Worm (Caenorhabditis elegans): ENCODE measurements around the gene srh-48.

srh-48 gene

ce11 chrII:9377158-9377557 is 2.7 kb upstream of the srh-48 start, which contains the start of gene C06C3.10:
Gene C06C3.10 (minus strand): TSS chrII:9377258.
- no peak for TF ChIP-seq ceh-9 (tag; optimal IDR thresholded peaks at IDR 0.05)
- no peak for TF ChIP-seq ceh-34 (tag; optimal IDR thresholded peaks at IDR 0.05)
- TF ChIP-seq dve-1 (tag; optimal IDR thresholded peaks at IDR 0.05), result no peak
- no peak for TF ChIP-seq fkh-10 (GFP tag; optimal IDR thresholded peaks at IDR 0.05)
- no peak for TF ChIP-seq unc-3 (GFP tag; conservative IDR thresholded peaks at IDR 0.05)
- TF ChIP-seq unc-3 (tag; optimal IDR thresholded peaks at IDR 0.05), result no peak
- TF ChIP-seq ets-4 (tag; optimal IDR thresholded peaks at IDR 0.05), result no peak
- no peak for TF ChIP-seq che-1 (tag; optimal IDR thresholded peaks at IDR 0.05)
- TF ChIP-seq fax-1 (tag; optimal IDR thresholded peaks at IDR 0.05), result no peak
- no peak for TF ChIP-seq C08G9.2 (tag; optimal IDR thresholded peaks at IDR 0.05)
- TF ChIP-seq pat-9 (tag; optimal IDR thresholded peaks at IDR 0.05), result no peak
- TF ChIP-seq ahr-1 (tag; optimal IDR thresholded peaks at IDR 0.05), result no peak
- no peak for TF ChIP-seq dmd-4 (tag; optimal IDR thresholded peaks at IDR 0.05; ENCODE audit: borderline replicate concordance)
- TF ChIP-seq K09A11.1 (tag; optimal IDR thresholded peaks at IDR 0.05; ENCODE audit: insufficient read depth), result no peak
- TF ChIP-seq mec-3 (tag; optimal IDR thresholded peaks at IDR 0.05; ENCODE audit: borderline replicate concordance), result no peak

ce11 chrII:9378174-9378573 is 1.7 kb upstream of the srh-48 start:
- TF ChIP-seq mec-3 (tag; optimal IDR thresholded peaks at IDR 0.05; ENCODE audit: borderline replicate concordance) (no peak), lin-11 (tag; optimal IDR thresholded peaks at IDR 0.05) (no peak), rnt-1 (tag; optimal IDR thresholded peaks at IDR 0.05) (no peak), ttx-3 (tag; optimal IDR thresholded peaks at IDR 0.05) (no peak), madf-2 (tag; optimal IDR thresholded peaks at IDR 0.05) (no peak), pha-4 (tag; optimal IDR thresholded peaks at IDR 0.05) (no peak), ceh-14 (tag; optimal IDR thresholded peaks at IDR 0.05) (no peak), eyg-1 (tag; optimal IDR thresholded peaks at IDR 0.05) (no peak), ref-2 (tag; optimal IDR thresholded peaks at IDR 0.05) (no peak), unc-86 (tag; optimal IDR thresholded peaks at IDR 0.05) (no peak), T23F11.4 (GFP tag; optimal IDR thresholded peaks at IDR 0.05) (no peak)

- TF ChIP-seq ceh-24 (tag; optimal IDR thresholded peaks at IDR 0.05), result no peak
- TF ChIP-seq pha-2 (tag; optimal IDR thresholded peaks at IDR 0.05), result no peak
- no peak for TF ChIP-seq pros-1 (tag; optimal IDR thresholded peaks at IDR 0.05)
Observed at ce11 chrII:9385241-9385640, 5.3 kb downstream of the srh-48 start, which contains the start of gene C06C3.7. Gene C06C3.7 (plus strand): TSS chrII:9385541.

- no peak for TF ChIP-seq tbx-7 (tag; optimal IDR thresholded peaks at IDR 0.05)
- no peak for TF ChIP-seq nhr-11 (tag; optimal IDR thresholded peaks at IDR 0.05)
- TF ChIP-seq ztf-16 (tag; optimal IDR thresholded peaks at IDR 0.05), result no peak
- no peak for TF ChIP-seq madf-2 (tag; optimal IDR thresholded peaks at IDR 0.05)
- no peak for TF ChIP-seq lin-11 (tag; optimal IDR thresholded peaks at IDR 0.05)
- no peak for TF ChIP-seq ceh-48 (tag; optimal IDR thresholded peaks at IDR 0.05)
- no peak for TF ChIP-seq C08G9.2 (tag; optimal IDR thresholded peaks at IDR 0.05)
- no peak for TF ChIP-seq hlh-30 (tag; optimal IDR thresholded peaks at IDR 0.05; ENCODE audit: insufficient read depth)
- TF ChIP-seq ceh-31 (tag; optimal IDR thresholded peaks at IDR 0.05), result no peak
Observed at ce11 chrII:9392724-9393123, 12.8 kb downstream of the srh-48 start, which contains the start of gene lido-17. Gene lido-17 (minus strand): TSS chrII:9392824.

ce11 chrII:9397496-9397895 is 17.6 kb downstream of the srh-48 start, which contains the start of gene Y51B9A.9:
Gene Y51B9A.9 (minus strand): TSS chrII:9397596.
- TF ChIP-seq ceh-48 (tag; optimal IDR thresholded peaks at IDR 0.05), result no peak
- TF ChIP-seq eyg-1 (tag; optimal IDR thresholded peaks at IDR 0.05), result no peak
- no peak for TF ChIP-seq ceh-6 (GFP tag; optimal IDR thresholded peaks at IDR 0.05)

All from whole organism, late embryonic.